Worm (Caenorhabditis elegans) whole organism, young adult: ENCODE measurements around the gene Y51A2D.18.
"Not testable (repeated sequence)": the region's sequence is repeated elsewhere in the genome, so short reads cannot be mapped to it uniquely, and the experiment has no call there.

Experiments
- C06A6.2 ChIP-seq: fragments of 200-800 bp; sonication (Bioruptor generic); conservative IDR thresholded peaks from 2 replicates; pipeline ENCODE4 v1.3.6; 2022; ENCODE audit warnings: missing genetic modification characterization, missing compliant biosample characterization
- C17E4.6 ChIP-seq: fragments of 200-800 bp; sonication (Bioruptor generic); IDR thresholded peaks from 2 replicates; pipeline ENCODE4 v1.3.6; 2022; ENCODE audit warnings: missing genetic modification reagents, missing genetic modification characterization, missing compliant biosample characterization
- D2030.7 ChIP-seq: fragments of 200-800 bp; sonication (Bioruptor generic); IDR thresholded peaks from 2 replicates; pipeline ENCODE4 v1.3.6; 2022; ENCODE audit warnings: missing genetic modification reagents, missing genetic modification characterization, missing compliant biosample characterization
- F22D6.2 ChIP-seq: sonication (generic microtip); optimal IDR thresholded peaks from 2 replicates; lab custom pipeline; 2016; ENCODE audit warnings: mild to moderate bottlenecking, missing genetic modification characterization, missing compliant biosample characterization
- F23B12.7 ChIP-seq: sonication (generic microtip); optimal IDR thresholded peaks from 2 replicates; lab custom pipeline; 2017; ENCODE audit warnings: missing genetic modification characterization, mild to moderate bottlenecking, missing compliant biosample characterization, antibody characterized with exemption, moderate library complexity; ENCODE audit not compliant: insufficient read depth
- F37B4.10 ChIP-seq: fragments of 200-800 bp; sonication (Bioruptor generic); IDR thresholded peaks from 2 replicates; pipeline ENCODE4 v1.3.6; 2022; ENCODE audit warnings: missing genetic modification characterization, missing compliant biosample characterization
- F39B2.1 ChIP-seq: fragments of 200-800 bp; sonication (Bioruptor generic); IDR thresholded peaks from 2 replicates; pipeline ENCODE4 v1.3.6; 2022; ENCODE audit warnings: missing genetic modification reagents, missing genetic modification characterization, missing compliant biosample characterization
- T07F8.4 ChIP-seq: sonication (generic microtip); optimal IDR thresholded peaks from 2 replicates; lab custom pipeline; 2016; ENCODE audit warnings: mild to moderate bottlenecking, missing genetic modification characterization, moderate library complexity, missing compliant biosample characterization
- Y53F4B.3 ChIP-seq: fragments of 200-800 bp; sonication (Bioruptor generic); IDR thresholded peaks from 2 replicates; pipeline ENCODE4 v1.3.6; 2022; ENCODE audit warnings: missing genetic modification reagents, missing genetic modification characterization, missing compliant biosample characterization
- Y95B8A.8 ChIP-seq: fragments of 200-800 bp; sonication (Bioruptor generic); IDR thresholded peaks from 2 replicates; pipeline ENCODE4 v1.3.6; 2022; ENCODE audit warnings: missing genetic modification reagents, missing genetic modification characterization, missing compliant biosample characterization
- ZK185.1 ChIP-seq: sonication (generic microtip); optimal IDR thresholded peaks from 2 replicates; lab custom pipeline; 2016; ENCODE audit warnings: mild to moderate bottlenecking, missing genetic modification characterization, missing compliant biosample characterization; ENCODE audit not compliant: poor library complexity, severe bottlenecking
- ama-1 ChIP-seq, 3 experiments: fragments of 150-350 bp in 1 of 3; sonication (generic microtip) in 2 of 3; optimal IDR thresholded peaks; 2 replicates each; lab custom pipeline; 2014 to 2018; ENCODE audit warnings: missing biosample characterization in 2 of 3, missing genetic modification characterization in 2 of 3, missing genetic modification reagents in 2 of 3
- atf-7 ChIP-seq: sonication (generic microtip); optimal IDR thresholded peaks from 2 replicates; lab custom pipeline; 2017; ENCODE audit warnings: mild to moderate bottlenecking, missing genetic modification characterization, missing compliant biosample characterization
- bed-1 ChIP-seq: fragments of 200-800 bp; sonication (Bioruptor generic); IDR thresholded peaks from 2 replicates; pipeline ENCODE4 v1.3.6; 2022; ENCODE audit warnings: missing genetic modification reagents, missing genetic modification characterization, missing compliant biosample characterization
- bed-2 ChIP-seq: fragments of 200-800 bp; sonication (Bioruptor generic); IDR thresholded peaks from 2 replicates; pipeline ENCODE4 v1.3.6; 2022; ENCODE audit warnings: missing genetic modification reagents, missing genetic modification characterization, missing compliant biosample characterization
- ceh-58 ChIP-seq: fragments of 200-800 bp; sonication (Bioruptor generic); IDR thresholded peaks from 2 replicates; pipeline ENCODE4 v1.3.6; 2022; ENCODE audit warnings: missing genetic modification characterization, missing compliant biosample characterization
- ceh-91 ChIP-seq: fragments of 200-800 bp; sonication (Bioruptor generic); IDR thresholded peaks from 2 replicates; pipeline ENCODE4 v1.3.6; 2022; ENCODE audit warnings: missing genetic modification reagents, missing genetic modification characterization, missing compliant biosample characterization
- dox-1 ChIP-seq: fragments of 200-800 bp; sonication (Bioruptor generic); IDR thresholded peaks from 2 replicates; pipeline ENCODE4 v1.3.6; 2022; ENCODE audit warnings: missing genetic modification reagents, missing genetic modification characterization, missing compliant biosample characterization
- egl-18 ChIP-seq: fragments of 200-800 bp; sonication (Bioruptor generic); IDR thresholded peaks from 2 replicates; pipeline ENCODE4 v1.3.6; 2022; ENCODE audit warnings: missing genetic modification reagents, missing genetic modification characterization, missing compliant biosample characterization
- ekl-4 ChIP-seq: fragments of 200-800 bp; sonication (Bioruptor generic); IDR thresholded peaks from 2 replicates; pipeline ENCODE4 v1.3.6; 2022; ENCODE audit warnings: missing genetic modification reagents, missing genetic modification characterization, missing compliant biosample characterization
- him-1 ChIP-seq: sonication (generic microtip); optimal IDR thresholded peaks from 2 replicates; lab custom pipeline; 2016; ENCODE audit warnings: missing genotype, missing genetic modification reagents, missing genetic modification characterization, missing compliant biosample characterization
- hlh-12 ChIP-seq: sonication (generic microtip); optimal IDR thresholded peaks from 2 replicates; lab custom pipeline; 2016; ENCODE audit warnings: missing genetic modification characterization, missing compliant biosample characterization
- hmg-20 ChIP-seq: fragments of 200-800 bp; sonication (Bioruptor generic); IDR thresholded peaks from 2 replicates; pipeline ENCODE4 v1.3.6; 2022; ENCODE audit warnings: missing genetic modification reagents, missing genetic modification characterization, missing compliant biosample characterization
- lin-26 ChIP-seq: fragments of 200-800 bp; sonication (Bioruptor generic); IDR thresholded peaks from 2 replicates; pipeline ENCODE4 v1.3.6; 2022; ENCODE audit warnings: missing genetic modification reagents, missing genetic modification characterization, missing compliant biosample characterization
- madf-3 ChIP-seq: fragments of 200-800 bp; sonication (Bioruptor generic); IDR thresholded peaks from 2 replicates; pipeline ENCODE4 v1.3.6; 2022; ENCODE audit warnings: missing genetic modification reagents, missing genetic modification characterization, missing compliant biosample characterization
- nfya-1 ChIP-seq: sonication (generic microtip); optimal IDR thresholded peaks from 2 replicates; lab custom pipeline; 2017; ENCODE audit warnings: antibody characterized with exemption, missing compliant biosample characterization, missing genetic modification characterization, borderline replicate concordance; ENCODE audit not compliant: insufficient read depth
- nfya-2 ChIP-seq: fragments of 200-800 bp; sonication (Bioruptor generic); IDR thresholded peaks from 2 replicates; pipeline ENCODE4 v1.3.6; 2022; ENCODE audit warnings: missing genetic modification reagents, missing genetic modification characterization, missing compliant biosample characterization
- nfyb-1 ChIP-seq: fragments of 200-800 bp; sonication (Bioruptor generic); IDR thresholded peaks from 2 replicates; pipeline ENCODE4 v1.3.6; 2022; ENCODE audit warnings: missing genetic modification reagents, missing genetic modification characterization, missing compliant biosample characterization
- nhr-120 ChIP-seq: fragments of 200-800 bp; sonication (Bioruptor generic); IDR thresholded peaks from 2 replicates; pipeline ENCODE4 v1.3.6; 2022; ENCODE audit warnings: missing genetic modification characterization, missing compliant biosample characterization
- nhr-80 ChIP-seq: sonication (generic microtip); optimal IDR thresholded peaks from 2 replicates; lab custom pipeline; 2016; ENCODE audit warnings: missing genetic modification characterization, missing compliant biosample characterization
- nhr-90 ChIP-seq: sonication (generic microtip); optimal IDR thresholded peaks from 2 replicates; lab custom pipeline; 2016; ENCODE audit warnings: missing genotype, mild to moderate bottlenecking, missing genetic modification characterization, missing compliant biosample characterization
- pbrm-1 ChIP-seq: fragments of 200-800 bp; sonication (Bioruptor generic); IDR thresholded peaks from 2 replicates; pipeline ENCODE4 v1.3.6; 2022; ENCODE audit warnings: missing genetic modification reagents, missing genetic modification characterization, missing compliant biosample characterization
- pha-4 ChIP-seq: fragments of 150-350 bp; sonication (generic microtip); optimal IDR thresholded peaks from 2 replicates; lab custom pipeline; 2014; ENCODE audit warnings: missing biosample characterization, missing genetic modification reagents, missing genetic modification characterization
- repo-1 ChIP-seq: sonication (generic microtip); optimal IDR thresholded peaks from 2 replicates; lab custom pipeline; 2017; ENCODE audit warnings: mild to moderate bottlenecking, missing genetic modification characterization, missing compliant biosample characterization
- sdz-38 ChIP-seq: sonication (generic microtip); optimal IDR thresholded peaks from 2 replicates; lab custom pipeline; 2016; ENCODE audit warnings: missing genotype, missing genetic modification characterization, missing compliant biosample characterization
- snpc-1.1 ChIP-seq: sonication (generic microtip); optimal IDR thresholded peaks from 2 replicates; lab custom pipeline; 2017; ENCODE audit warnings: missing genetic modification characterization, mild to moderate bottlenecking, missing compliant biosample characterization, antibody characterized with exemption, moderate library complexity, missing genotype, missing genetic modification reagents; ENCODE audit not compliant: insufficient read depth
- snpc-1.3 ChIP-seq: sonication (generic microtip); optimal IDR thresholded peaks from 2 replicates; lab custom pipeline; 2017; ENCODE audit warnings: missing genetic modification characterization, mild to moderate bottlenecking, missing compliant biosample characterization, antibody characterized with exemption, moderate library complexity, missing genotype, missing genetic modification reagents; ENCODE audit not compliant: insufficient read depth
- tlf-1 ChIP-seq: fragments of 200-800 bp; sonication (Bioruptor generic); optimal IDR thresholded peaks from 2 replicates; lab custom pipeline; 2018; ENCODE audit warnings: mild to moderate bottlenecking, missing genetic modification characterization, missing compliant biosample characterization
- zfh-2 ChIP-seq: fragments of 200-800 bp; sonication (Bioruptor generic); conservative IDR thresholded peaks from 2 replicates; pipeline ENCODE4 v1.3.6; 2022; ENCODE audit warnings: missing genetic modification reagents, missing genetic modification characterization, missing compliant biosample characterization
- ztf-26 ChIP-seq: sonication (generic microtip); optimal IDR thresholded peaks from 2 replicates; lab custom pipeline; 2017; ENCODE audit warnings: missing genetic modification characterization, missing compliant biosample characterization
- ztf-28 ChIP-seq: fragments of 200-800 bp; sonication (Bioruptor generic); IDR thresholded peaks from 2 replicates; pipeline ENCODE4 v1.3.6; 2022; ENCODE audit warnings: missing genetic modification reagents, missing genetic modification characterization, missing compliant biosample characterization
- ztf-6 ChIP-seq: fragments of 200-800 bp; sonication (Bioruptor generic); IDR thresholded peaks from 2 replicates; pipeline ENCODE4 v1.3.6; 2022; ENCODE audit warnings: missing genetic modification reagents, missing genetic modification characterization, missing compliant biosample characterization

The Y51A2D.18 gene

DNA sequence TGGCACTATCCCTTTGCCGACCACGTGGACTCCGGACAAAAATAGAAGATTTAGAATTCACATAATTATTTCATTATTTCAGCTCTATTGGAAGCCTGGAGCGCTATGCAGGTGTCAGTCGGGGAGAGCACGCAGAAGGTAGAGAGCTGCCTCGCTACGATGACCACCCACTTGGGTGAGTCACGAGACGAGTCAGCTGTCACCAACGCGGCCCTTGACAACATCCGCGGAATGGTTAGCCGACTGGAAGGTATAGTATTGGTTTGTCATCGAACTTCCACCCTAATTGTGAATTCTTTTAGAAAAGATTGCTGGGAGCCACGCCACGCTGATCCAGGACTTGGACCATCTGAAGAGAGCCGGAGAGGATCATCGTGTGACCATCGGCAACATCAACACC lies 47.6 kb downstream of the Y51A2D.18 start, which contains the start of gene ZK262.9:
Gene ZK262.9, plus strand, starts transcription at position 301 of the 400 bp plus-strand sequence.
- not testable (repeated sequence) for TF ChIP-seq lin-26, nfyb-1, ztf-6 (GFP tag; lab: Robert Waterston, UW)

DNA sequence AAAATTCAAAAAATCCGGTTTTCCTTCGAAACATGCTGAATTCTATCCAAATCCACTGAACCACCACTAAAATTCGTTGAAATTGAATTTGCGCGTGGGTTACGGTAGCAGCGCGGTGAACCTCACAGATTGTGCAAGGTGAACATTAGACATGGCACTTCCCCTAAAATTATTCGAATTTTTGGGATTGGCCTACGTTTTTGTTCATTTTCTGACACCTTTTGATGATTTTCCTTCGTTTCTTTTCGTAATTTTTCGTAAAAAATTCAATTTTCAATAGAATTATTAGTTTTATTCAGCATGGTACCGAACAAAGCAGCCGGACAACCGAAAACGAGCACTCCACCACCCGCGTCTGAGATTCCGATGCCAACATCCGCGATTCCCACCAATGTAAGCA lies 49.0 kb downstream of the Y51A2D.18 start, which contains the start of gene ZK262.8:
Gene ZK262.8, plus strand, starts transcription at position 301 of the 400 bp plus-strand sequence.
- TF ChIP-seq F37B4.10 (GFP tag; lab: Robert Waterston, UW), result no peak
- TF ChIP-seq F22D6.2 (tag; lab: Kevin White, UChicago), result no peak
- no peak for TF ChIP-seq pbrm-1 (GFP tag; lab: Robert Waterston, UW)
- no peak for TF ChIP-seq C06A6.2 (GFP tag; lab: Robert Waterston, UW)
- no peak for TF ChIP-seq repo-1 (tag; lab: Kevin White, UChicago)
- no peak for TF ChIP-seq pha-4
- TF ChIP-seq Y53F4B.3 (GFP tag; lab: Robert Waterston, UW), result no peak
- TF ChIP-seq ztf-28 (GFP tag; lab: Robert Waterston, UW), result no peak
- TF ChIP-seq nhr-80, result no peak
- TF ChIP-seq him-1 (tag; lab: Kevin White, UChicago), result no peak
- no peak for TF ChIP-seq tlf-1 (GFP tag; lab: Kevin White, UChicago)
- no peak for TF ChIP-seq ceh-91
- TF ChIP-seq snpc-1.1, result no peak
- no peak for TF ChIP-seq F39B2.1 (GFP tag; lab: Robert Waterston, UW)
- no peak for TF ChIP-seq nhr-90 (tag; lab: Kevin White, UChicago)
- TF ChIP-seq ztf-26, result no peak

DNA sequence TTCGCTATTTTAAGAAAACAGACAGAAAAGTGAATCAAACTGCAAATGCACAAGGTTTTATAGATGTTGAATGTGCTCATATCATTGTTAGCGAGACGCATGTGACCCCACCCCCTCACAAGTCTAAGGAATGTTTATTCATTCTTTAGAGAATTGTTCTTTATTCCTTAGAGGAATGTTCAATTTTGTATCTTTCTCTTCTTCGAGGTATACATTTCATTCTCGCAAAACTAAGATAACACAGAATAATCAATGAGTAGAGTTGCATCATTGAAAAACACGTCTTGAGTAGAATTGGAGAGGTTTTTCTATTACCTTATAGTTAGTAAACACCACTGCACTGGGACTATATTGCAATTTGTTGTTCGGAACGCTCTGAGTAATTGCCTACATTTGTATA lies 52.1 kb downstream of the Y51A2D.18 start, which contains the start of gene ZK262.20:
Gene ZK262.20, minus strand, starts transcription at position 101 of the 400 bp plus-strand sequence.
- no peak for TF ChIP-seq nfya-2 (GFP tag; lab: Robert Waterston, UW)
- TF ChIP-seq bed-1, result no peak
- no peak for TF ChIP-seq egl-18
- no peak for TF ChIP-seq Y95B8A.8
- no peak for TF ChIP-seq dox-1 (GFP tag; lab: Robert Waterston, UW)
- TF ChIP-seq snpc-1.3 (tag; lab: Kevin White, UChicago), result no peak
- no peak for TF ChIP-seq hlh-12 (tag; lab: Kevin White, UChicago)

DNA sequence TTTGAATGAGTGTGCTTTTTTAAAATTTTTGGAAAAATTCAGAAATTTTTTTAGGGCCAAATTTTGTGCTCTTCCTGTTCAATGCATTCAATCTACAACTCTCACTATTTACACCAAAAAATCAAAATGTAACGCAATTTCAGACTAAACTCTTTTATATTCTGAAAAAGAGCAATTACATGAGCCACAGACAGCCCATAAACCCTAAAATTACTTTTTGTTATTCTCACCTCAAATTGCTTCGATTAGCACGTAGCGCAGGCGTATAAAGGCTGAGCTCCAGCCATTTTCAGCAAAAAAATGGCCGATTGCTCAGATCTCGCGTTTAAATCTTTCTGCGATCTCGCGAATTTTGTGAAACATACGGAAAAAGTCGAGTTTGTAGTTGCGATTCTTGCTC lies 55.6 kb downstream of the Y51A2D.18 start, which contains the start of gene srw-82:
Gene srw-82, plus strand, starts transcription at position 301 of the 400 bp plus-strand sequence.
- TF ChIP-seq atf-7 (tag; lab: Kevin White, UChicago) (no peak), C17E4.6 (GFP tag; lab: Robert Waterston, UW) (no peak), F23B12.7 (tag; lab: Kevin White, UChicago) (no peak), ZK185.1 (tag; lab: Kevin White, UChicago) (no peak), nfya-1 (tag; lab: Kevin White, UChicago) (no peak), T07F8.4 (no peak), hmg-20 (GFP tag; lab: Robert Waterston, UW) (no peak), madf-3 (GFP tag; lab: Robert Waterston, UW) (no peak), ekl-4 (GFP tag; lab: Robert Waterston, UW) (no peak), sdz-38 (no peak), ama-1 (optimal IDR thresholded peaks at IDR 0.05; lab: Kevin White, UChicago) (no peak), ama-1 (GFP tag; optimal IDR thresholded peaks at IDR 0.05; lab: Kevin White, UChicago) (no peak), D2030.7 (GFP tag; lab: Robert Waterston, UW) (no peak), bed-2 (GFP tag; lab: Robert Waterston, UW) (no peak), zfh-2 (GFP tag; lab: Robert Waterston, UW) (no peak), ceh-58 (GFP tag; lab: Robert Waterston, UW) (no peak), nhr-120 (GFP tag; lab: Robert Waterston, UW) (no peak)
- TF ChIP-seq, all 124 proteins: peak for 0
